Worm (Caenorhabditis elegans) whole organism, L4/young adult: ENCODE data around the gene ndub-11.

Experiments
- dao-5 ChIP-seq: sonication (generic microtip); optimal IDR thresholded peaks from 2 replicates; lab custom pipeline; 2016; ENCODE audit warnings: missing genotype, missing genetic modification characterization, moderate library complexity, missing compliant biosample characterization
- him-1 ChIP-seq: sonication (generic microtip); optimal IDR thresholded peaks from 2 replicates; lab custom pipeline; 2016; ENCODE audit warnings: missing genotype, missing genetic modification reagents, missing genetic modification characterization, missing compliant biosample characterization

- TF ChIP-seq him-1 (tag; lab: Kevin White, UChicago) (no peak), dao-5 (tag; lab: Kevin White, UChicago) (no peak)
These were observed 27.8 kb downstream of the ndub-11 start, which contains the start of gene Y42H9AR.5 for ce11 chrIV:8102231-8102630.
